Worm (Caenorhabditis elegans) whole organism, young adult: ENCODE measurements around the gene hsp-90.

Experiments used
- Y67H2A.10 ChIP-seq: fragments of 200-800 bp; sonication (Bioruptor generic); conservative IDR thresholded peaks from 2 replicates; pipeline ENCODE4 v1.3.6; 2022; ENCODE audit warnings: missing genetic modification reagents, missing genetic modification characterization, missing compliant biosample characterization
- aptf-3 ChIP-seq: fragments of 200-800 bp; sonication (Bioruptor generic); IDR thresholded peaks from 2 replicates; pipeline ENCODE4 v1.3.6; 2022; ENCODE audit warnings: missing genetic modification characterization, missing compliant biosample characterization
- attf-5 ChIP-seq: fragments of 200-800 bp; sonication (Bioruptor generic); optimal IDR thresholded peaks from 2 replicates; lab custom pipeline; 2018; ENCODE audit warnings: mild to moderate bottlenecking, missing genetic modification characterization, missing compliant biosample characterization
- ets-4 ChIP-seq: fragments of 200-800 bp; sonication (Bioruptor generic); optimal IDR thresholded peaks from 2 replicates; lab custom pipeline; 2018; ENCODE audit warnings: mild to moderate bottlenecking, missing genetic modification characterization, missing compliant biosample characterization
- nhr-27 ChIP-seq: fragments of 200-800 bp; sonication (Bioruptor generic); optimal IDR thresholded peaks from 2 replicates; lab custom pipeline; 2018; ENCODE audit warnings: mild to moderate bottlenecking, missing genetic modification characterization, moderate library complexity, missing compliant biosample characterization
- pha-4 ChIP-seq: fragments of 150-350 bp; sonication (generic microtip); optimal IDR thresholded peaks from 2 replicates; lab custom pipeline; 2014; ENCODE audit warnings: missing biosample characterization, missing genetic modification reagents, missing genetic modification characterization
- rec-8 ChIP-seq, 2 experiments: sonication (generic microtip); optimal IDR thresholded peaks; 2 replicates each; lab custom pipeline; 2016; ENCODE audit warnings: mild to moderate bottlenecking in 2 of 2, missing genetic modification characterization in 2 of 2, missing genetic modification reagents in 2 of 2, missing genotype in 2 of 2, missing biosample characterization in 1 of 2, missing compliant biosample characterization in 1 of 2, moderate library complexity in 1 of 2
- sea-2 ChIP-seq: fragments of 200-800 bp; sonication (Bioruptor generic); IDR thresholded peaks from 2 replicates; pipeline ENCODE4 v1.3.6; 2022; ENCODE audit warnings: missing genetic modification characterization, missing compliant biosample characterization
- snpc-3.4 ChIP-seq: sonication (generic microtip); optimal IDR thresholded peaks from 2 replicates; lab custom pipeline; 2017; ENCODE audit warnings: missing genetic modification characterization, mild to moderate bottlenecking, missing compliant biosample characterization, antibody characterized with exemption, moderate library complexity, missing genotype, missing genetic modification reagents
- unc-62 ChIP-seq: fragments of 150-350 bp; optimal IDR thresholded peaks from 2 replicates; lab custom pipeline; 2014; ENCODE audit warnings: missing biosample characterization, missing genetic modification reagents, missing genetic modification characterization
- ztf-3 ChIP-seq: fragments of 200-800 bp; sonication (Bioruptor generic); optimal IDR thresholded peaks from 2 replicates; lab custom pipeline; 2018; ENCODE audit warnings: mild to moderate bottlenecking, missing genetic modification characterization, missing compliant biosample characterization

DNA sequence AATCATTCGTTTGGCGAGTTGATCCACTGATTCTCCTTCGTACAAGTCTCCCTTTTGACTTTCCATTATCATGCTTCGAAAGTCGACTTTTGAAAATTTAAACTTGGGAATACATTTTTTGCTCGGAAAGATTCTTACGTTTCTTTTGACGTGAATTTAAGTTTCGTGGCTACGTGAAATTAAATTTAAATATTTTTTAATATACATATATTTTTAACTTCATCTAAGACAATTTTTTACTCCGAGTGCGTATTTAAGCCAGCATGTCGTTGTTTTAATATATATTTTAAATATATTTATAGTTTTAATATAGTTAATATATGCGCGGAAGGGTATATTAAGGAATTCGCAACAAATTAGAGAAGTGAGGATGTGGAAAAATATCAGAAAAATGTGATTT is 30.9 kb downstream of the hsp-90 start, which contains the start of gene R08A2.2:
- TF ChIP-seq ztf-3 (GFP tag; lab: Kevin White, UChicago), result no peak
- TF ChIP-seq nhr-27 (tag; lab: Kevin White, UChicago), result no peak
- TF ChIP-seq rec-8 (tag; optimal IDR thresholded peaks at IDR 0.05; lab: Kevin White, UChicago), result no peak
- TF ChIP-seq ets-4 (GFP tag; lab: Kevin White, UChicago), result no peak
- no peak for TF ChIP-seq pha-4 (tag; lab: Kevin White, UChicago)
- TF ChIP-seq sea-2 (GFP tag; lab: Robert Waterston, UW), result no peak
- no peak for TF ChIP-seq aptf-3 (GFP tag; lab: Robert Waterston, UW)
- no peak for TF ChIP-seq snpc-3.4 (tag; lab: Kevin White, UChicago)
- TF ChIP-seq unc-62, result no peak
- no peak for TF ChIP-seq Y67H2A.10 (GFP tag; lab: Robert Waterston, UW)
- TF ChIP-seq attf-5 (GFP tag; lab: Kevin White, UChicago), result no peak
